Worm (Caenorhabditis elegans): ENCODE measurements around the gene F52E1.3.

ce11 chrV:8384809-8385208 lies 9.8 kb upstream of the F52E1.3 start:
- no peak for TF ChIP-seq nhr-12 (tag; optimal IDR thresholded peaks at IDR 0.05)
- TF ChIP-seq hlh-1 (tag; optimal IDR thresholded peaks at IDR 0.05), result no peak
- no peak for TF ChIP-seq unc-62 (GFP tag; optimal IDR thresholded peaks at IDR 0.05)
- TF ChIP-seq zip-8 (tag; optimal IDR thresholded peaks at IDR 0.05), result peak; percentile 22
- no peak for TF ChIP-seq elt-3 (tag; optimal IDR thresholded peaks at IDR 0.05)
- no peak for TF ChIP-seq ham-2 (GFP tag; optimal IDR thresholded peaks at IDR 0.05)
- no peak for TF ChIP-seq mab-5 (tag; optimal IDR thresholded peaks at IDR 0.05)
- TF ChIP-seq ces-1 (GFP tag; optimal IDR thresholded peaks at IDR 0.05), result no peak
- no peak for TF ChIP-seq mls-2 (tag; optimal IDR thresholded peaks at IDR 0.05)
- TF ChIP-seq tbx-8 (GFP tag; optimal IDR thresholded peaks at IDR 0.05), result no peak
- TF ChIP-seq snpc-4 (tag; optimal IDR thresholded peaks at IDR 0.05), result no peak
- TF ChIP-seq pha-4 (tag; optimal IDR thresholded peaks at IDR 0.05), result no peak
- TF ChIP-seq ztf-11 (tag; optimal IDR thresholded peaks at IDR 0.05), result no peak
- TF ChIP-seq elt-1 (tag; optimal IDR thresholded peaks at IDR 0.05; ENCODE audit: borderline replicate concordance, insufficient read depth), result no peak

Data from whole organism, mixed stage, embryonic.